Worm (Caenorhabditis elegans) whole organism, L4 larva: ENCODE measurements around the gene F57A8.1.

Experiments used
- Y105C5A.15 ChIP-seq: fragments of 200-800 bp; sonication (Bioruptor generic); IDR thresholded peaks from 2 replicates; pipeline ENCODE4 v1.3.6; 2022; ENCODE audit warnings: missing genetic modification characterization, missing compliant biosample characterization
- ama-1 ChIP-seq: fragments of 150-350 bp; optimal IDR thresholded peaks from 2 replicates; lab custom pipeline; 2014; ENCODE audit warnings: inconsistent platforms, mixed read lengths
- ceh-82 ChIP-seq: sonication (generic microtip); optimal IDR thresholded peaks from 2 replicates; lab custom pipeline; 2017; ENCODE audit warnings: missing biosample characterization, missing genetic modification characterization
- lin-13 ChIP-seq: fragments of 150-350 bp; optimal IDR thresholded peaks from 2 replicates; lab custom pipeline; 2014; ENCODE audit warnings: missing biosample characterization, missing genetic modification reagents, missing genetic modification characterization
- lin-15B ChIP-seq: fragments of 150-350 bp; sonication (generic microtip); optimal IDR thresholded peaks from 3 replicates; lab custom pipeline; 2014; ENCODE audit warnings: missing biosample characterization, missing genetic modification characterization
- nhr-10 ChIP-seq: fragments of 150-350 bp; optimal IDR thresholded peaks from 2 replicates; lab custom pipeline; 2014; ENCODE audit warnings: missing biosample characterization, missing genetic modification characterization
- nhr-237 ChIP-seq: sonication (generic microtip); optimal IDR thresholded peaks from 2 replicates; lab custom pipeline; 2017; ENCODE audit warnings: missing biosample characterization, missing genetic modification characterization
- skn-1 ChIP-seq: fragments of 150-350 bp; optimal IDR thresholded peaks from 2 replicates; lab custom pipeline; 2014; ENCODE audit warnings: missing biosample characterization, missing genetic modification characterization
- snpc-4 ChIP-seq: fragments of 150-350 bp; optimal IDR thresholded peaks from 2 replicates; lab custom pipeline; 2014; ENCODE audit warnings: missing biosample characterization, missing genetic modification characterization
- tag-97 ChIP-seq: fragments of 200-800 bp; sonication (Bioruptor generic); IDR thresholded peaks from 2 replicates; pipeline ENCODE4 v1.3.6; 2022; ENCODE audit warnings: missing genetic modification characterization, missing compliant biosample characterization
- tra-1 ChIP-seq: fragments of 200-800 bp; sonication (Bioruptor generic); IDR thresholded peaks from 2 replicates; pipeline ENCODE4 v1.3.6; 2022; ENCODE audit warnings: missing genetic modification reagents, missing genetic modification characterization, missing compliant biosample characterization
- zfp-3 ChIP-seq: fragments of 200-800 bp; sonication (Bioruptor generic); conservative IDR thresholded peaks from 2 replicates; pipeline ENCODE4 v1.3.6; 2022; ENCODE audit warnings: missing genetic modification reagents, missing genetic modification characterization, missing compliant biosample characterization

DNA sequence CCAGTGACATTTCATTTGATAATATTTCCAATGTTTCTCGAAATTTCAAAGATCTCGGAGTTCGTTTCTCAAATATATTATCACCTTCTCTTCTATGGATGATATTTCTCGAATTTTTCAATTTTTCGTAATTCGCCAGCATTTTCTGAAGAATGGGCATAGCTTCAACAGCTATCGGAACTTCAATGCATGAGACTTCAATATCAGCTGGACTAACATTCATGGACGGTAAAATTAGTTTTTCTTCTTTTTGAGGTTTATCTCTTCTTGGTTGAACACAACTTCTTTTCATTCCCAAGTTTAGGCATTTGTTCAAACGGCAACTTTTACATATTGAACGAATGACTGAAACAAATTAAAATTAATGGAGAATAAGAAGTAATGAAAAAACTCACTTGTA is 43.8 kb downstream of the F57A8.1 start:
- TF ChIP-seq nhr-237 (tag; lab: Kevin White, UChicago) (no peak), lin-13 (no peak), zfp-3 (no peak), ceh-82 (no peak), nhr-10 (tag; lab: Kevin White, UChicago) (no peak), snpc-4 (tag; lab: Kevin White, UChicago) (no peak), Y105C5A.15 (GFP tag; lab: Robert Waterston, UW) (no peak), skn-1 (tag; lab: Kevin White, UChicago) (no peak), tag-97 (GFP tag; lab: Robert Waterston, UW) (no peak), lin-15B (no peak), ama-1 (lab: Kevin White, UChicago) (no peak), tra-1 (GFP tag; lab: Robert Waterston, UW) (no peak)
